Fruit fly (Drosophila melanogaster): ENCODE results near the gene IP3K2.

Gene IP3K2

DNA sequence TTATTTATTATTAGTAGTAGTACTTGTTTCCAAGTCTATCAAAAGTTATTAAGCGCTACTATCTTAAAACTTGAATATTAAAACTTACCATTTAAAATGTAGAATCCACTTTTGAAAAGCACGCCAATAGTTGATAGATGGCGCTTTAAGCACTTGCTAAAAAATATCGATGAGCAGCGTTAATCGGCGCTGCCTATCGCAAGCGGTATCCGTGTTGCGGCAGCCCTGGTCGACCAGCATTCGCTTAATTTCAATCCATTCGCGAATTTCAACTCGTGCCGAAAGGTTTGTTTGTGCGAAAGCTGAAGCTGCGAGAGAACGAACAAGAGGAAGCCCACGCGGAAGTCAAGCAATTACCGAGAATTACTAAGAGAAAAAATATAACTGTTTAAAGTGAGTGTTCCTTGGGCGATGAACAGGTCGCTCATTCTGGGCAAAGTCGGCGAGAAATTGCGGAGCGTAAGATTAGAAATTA, 26.2 kb downstream of the IP3K2 start, which contains the start of gene Prx2 (continued):
- TF ChIP-seq CG10366 (GFP tag; IDR thresholded peaks at IDR 0.05) (no peak), CTCF (GFP tag; optimal IDR thresholded peaks at IDR 0.05) (peak; percentile 93), CG16813 (GFP tag; IDR thresholded peaks at IDR 0.05; ENCODE audit: partially characterized antibody) (peak; percentile 71), tna (GFP tag; IDR thresholded peaks at IDR 0.05; ENCODE audit: partially characterized antibody) (peak; percentile 62), CG9215 (GFP tag; IDR thresholded peaks at IDR 0.05) (0 out of 2 replicates have a peak, but pooled peaks have one; percentile 7), hbn (GFP tag; IDR thresholded peaks at IDR 0.05; ENCODE audit: partially characterized antibody) (peak; percentile 74; the same call in 1 of the 2 replicates), CHES-1-like (GFP tag; optimal IDR thresholded peaks at IDR 0.05) (no peak), CG15514 (GFP tag; optimal IDR thresholded peaks at IDR 0.05) (peak; percentile 72), aop (GFP tag; IDR thresholded peaks at IDR 0.05) (no peak), Scr (GFP tag; IDR thresholded peaks at IDR 0.05; ENCODE audit: partially characterized antibody) (peak; percentile 74), slou (GFP tag; optimal IDR thresholded peaks at IDR 0.05) (peak; percentile 25), Hmr (GFP tag; optimal IDR thresholded peaks at IDR 0.05) (peak; percentile 40), Deaf1 (tag; optimal IDR thresholded peaks at IDR 0.05) (peak; percentile 82), gfzf (GFP tag; optimal IDR thresholded peaks at IDR 0.05) (peak; percentile 57), pzg (GFP tag; optimal IDR thresholded peaks at IDR 0.05) (peak; percentile 85), lmd (GFP tag; IDR thresholded peaks at IDR 0.05) (no peak), sd (tag; optimal IDR thresholded peaks at IDR 0.05) (no peak), cwo (GFP tag; optimal IDR thresholded peaks at IDR 0.05) (no peak), Xrp1 (GFP tag; IDR thresholded peaks at IDR 0.05) (no peak), otp (GFP tag; IDR thresholded peaks at IDR 0.05) (no peak), dan (GFP tag; IDR thresholded peaks at IDR 0.05) (no peak), fu2 (GFP tag; optimal IDR thresholded peaks at IDR 0.05) (no peak), HmgD (GFP tag; optimal IDR thresholded peaks at IDR 0.05) (peak; percentile 6), esg (GFP tag; conservative IDR thresholded peaks at IDR 0.05) (no peak), CG2199 (GFP tag; IDR thresholded peaks at IDR 0.05) (no peak), Adf1 (GFP tag; IDR thresholded peaks at IDR 0.05) (peak; percentile 33; the same call in 1 of the 2 replicates), CG4424 (GFP tag; optimal IDR thresholded peaks at IDR 0.05) (peak; percentile 5), Dek (tag; optimal IDR thresholded peaks at IDR 0.05) (peak; percentile 13), CG4730 (GFP tag; IDR thresholded peaks at IDR 0.05) (0 out of 2 replicates have a peak, but pooled peaks have one; percentile 9), nerfin-1 (tag; optimal IDR thresholded peaks at IDR 0.05) (no peak), sug (tag; optimal IDR thresholded peaks at IDR 0.05) (peak; percentile 33), E2f1 (GFP tag; IDR thresholded peaks at IDR 0.05) (peak; percentile 68; the same call in 1 of the 2 replicates), Opbp (GFP tag; IDR thresholded peaks at IDR 0.05; ENCODE audit: partially characterized antibody) (peak; percentile 71; the same call in 2 of the 3 replicates), zf30C (GFP tag; optimal IDR thresholded peaks at IDR 0.05) (no peak), CG1792 (GFP tag; optimal IDR thresholded peaks at IDR 0.05) (no peak), CG9932 (GFP tag; IDR thresholded peaks at IDR 0.05) (peak; percentile 62), Ptx1 (GFP tag; IDR thresholded peaks at IDR 0.05) (peak; percentile 57), mam (GFP tag; optimal IDR thresholded peaks at IDR 0.05) (peak; percentile 36), scrt (GFP tag; optimal IDR thresholded peaks at IDR 0.05) (peak; percentile 13), Sox102F (GFP tag; optimal IDR thresholded peaks at IDR 0.05) (no peak), dpn (GFP tag; optimal IDR thresholded peaks at IDR 0.05) (peak in 1 of 2 experiments; percentile 30), Gug (GFP tag; IDR thresholded peaks at IDR 0.05) (peak; percentile 13; the same call in 1 of the 4 replicates), yki (optimal IDR thresholded peaks at IDR 0.05) (no peak), Dp (GFP tag; optimal IDR thresholded peaks at IDR 0.05) (peak; percentile 83), CG12299 (tag; optimal IDR thresholded peaks at IDR 0.05) (no peak), CG12071 (GFP tag; optimal IDR thresholded peaks at IDR 0.05) (peak; percentile 14), Xbp1 (GFP tag; optimal IDR thresholded peaks at IDR 0.05) (peak; percentile 32), bcd (GFP tag; optimal IDR thresholded peaks at IDR 0.05) (peak; percentile 56), Taf1 (GFP tag; IDR thresholded peaks at IDR 0.05) (no peak), CG8089 (GFP tag; optimal IDR thresholded peaks at IDR 0.05) (no peak), Meics (GFP tag; optimal IDR thresholded peaks at IDR 0.05) (peak; percentile 55)

All from whole organism, embryonic.